Fruit fly (Drosophila melanogaster) whole organism, embryonic: ENCODE measurements around the gene MBD-R2.

Experiments
- Aef1 ChIP-seq: fragments of 200-800 bp; sonication (Bioruptor generic); IDR thresholded peaks from 3 replicates; pipeline ENCODE4 v1.3.6; 2022; ENCODE audit warnings: missing biosample characterization, missing genetic modification characterization
- Atf3 ChIP-seq: fragments of 200-800 bp; sonication (Bioruptor generic); optimal IDR thresholded peaks from 3 replicates; lab custom pipeline; 2016; ENCODE audit warnings: missing biosample characterization, missing genetic modification characterization
- CG10321 ChIP-seq: fragments of 200-800 bp; sonication (Bioruptor generic); IDR thresholded peaks from 2 replicates; pipeline ENCODE4 v1.3.6; 2022; ENCODE audit warnings: missing biosample characterization, missing genetic modification characterization
- CG12744 ChIP-seq: fragments of 200-800 bp; sonication (Bioruptor generic); optimal IDR thresholded peaks from 2 replicates; lab custom pipeline; 2016; ENCODE audit warnings: missing biosample characterization, missing genetic modification characterization
- CG12942 ChIP-seq: fragments of 200-800 bp; sonication (Bioruptor generic); optimal IDR thresholded peaks from 3 replicates; lab custom pipeline; 2016; ENCODE audit warnings: missing biosample characterization, missing genetic modification characterization
- CG13287 ChIP-seq: fragments of 200-800 bp; sonication (Bioruptor generic); IDR thresholded peaks from 2 replicates; pipeline ENCODE4 v1.3.6; 2022; ENCODE audit warnings: missing biosample characterization, missing genetic modification characterization; ENCODE audit not compliant: partially characterized antibody
- CG14965 ChIP-seq: fragments of 200-800 bp; sonication (Bioruptor generic); optimal IDR thresholded peaks from 2 replicates; lab custom pipeline; 2016; ENCODE audit warnings: missing biosample characterization, missing genetic modification characterization, borderline replicate concordance
- CG15479 ChIP-seq: fragments of 200-800 bp; sonication (Bioruptor generic); optimal IDR thresholded peaks from 3 replicates; lab custom pipeline; 2019; ENCODE audit warnings: missing biosample characterization, mild to moderate bottlenecking, missing genetic modification characterization, moderate library complexity
- CG17186 ChIP-seq: fragments of 200-800 bp; sonication (Bioruptor generic); optimal IDR thresholded peaks from 3 replicates; lab custom pipeline; 2017; ENCODE audit warnings: missing biosample characterization, missing genetic modification reagents, missing genetic modification characterization
- CG17612 ChIP-seq: fragments of 200-800 bp; sonication (Bioruptor generic); IDR thresholded peaks from 2 replicates; pipeline ENCODE4 v1.3.6; 2022; ENCODE audit warnings: missing biosample characterization, missing genetic modification characterization
- CG2120 ChIP-seq: fragments of 200-800 bp; sonication (Bioruptor generic); optimal IDR thresholded peaks from 3 replicates; lab custom pipeline; 2016; ENCODE audit warnings: missing biosample characterization, missing genetic modification characterization
- CG2712 ChIP-seq: fragments of 200-800 bp; optimal IDR thresholded peaks from 3 replicates; lab custom pipeline; 2019; ENCODE audit warnings: missing biosample characterization, mild to moderate bottlenecking, missing genetic modification characterization, moderate library complexity
- CG31224 ChIP-seq: fragments of 200-800 bp; sonication (Bioruptor generic); IDR thresholded peaks from 2 replicates; pipeline ENCODE4 v1.3.6; 2022; ENCODE audit warnings: missing biosample characterization, missing genetic modification characterization
- CG31365 ChIP-seq: fragments of 200-800 bp; sonication (Bioruptor generic); optimal IDR thresholded peaks from 2 replicates; lab custom pipeline; 2018; ENCODE audit warnings: missing biosample characterization, mild to moderate bottlenecking, missing genetic modification characterization
- CG32767 ChIP-seq: fragments of 200-800 bp; sonication (Bioruptor generic); IDR thresholded peaks from 2 replicates; pipeline ENCODE4 v1.3.6; 2022; ENCODE audit warnings: missing biosample characterization, missing genetic modification characterization
- CG33213 ChIP-seq: fragments of 200-800 bp; sonication (Bioruptor generic); optimal IDR thresholded peaks from 3 replicates; lab custom pipeline; 2016; ENCODE audit warnings: missing biosample characterization, missing genetic modification characterization
- CG6654 ChIP-seq: fragments of 200-800 bp; sonication (Bioruptor generic); optimal IDR thresholded peaks from 2 replicates; lab custom pipeline; 2017; ENCODE audit warnings: missing biosample characterization, mild to moderate bottlenecking, missing genetic modification characterization
- CG7357 ChIP-seq: fragments of 200-800 bp; sonication (Bioruptor generic); IDR thresholded peaks from 3 replicates; pipeline ENCODE4 v1.3.6; 2022; ENCODE audit warnings: missing biosample characterization, missing genetic modification characterization
- CG7745 ChIP-seq: fragments of 200-800 bp; sonication (Bioruptor generic); optimal IDR thresholded peaks from 2 replicates; lab custom pipeline; 2018; ENCODE audit warnings: missing biosample characterization, mild to moderate bottlenecking, missing genetic modification characterization, moderate library complexity
- CG8478 ChIP-seq: fragments of >200 bp; optimal IDR thresholded peaks from 2 replicates; lab custom pipeline; 2018
- CG9797 ChIP-seq: fragments of 200-800 bp; sonication (Bioruptor generic); optimal IDR thresholded peaks from 3 replicates; lab custom pipeline; 2018; ENCODE audit warnings: missing biosample characterization, mild to moderate bottlenecking, missing genetic modification characterization
- CG9817 ChIP-seq: fragments of 200-800 bp; sonication (Bioruptor generic); optimal IDR thresholded peaks from 2 replicates; lab custom pipeline; 2018; ENCODE audit warnings: missing biosample characterization, mild to moderate bottlenecking, missing genetic modification characterization, moderate library complexity
- D ChIP-seq, 2 experiments: fragments of 200-800 bp in 1 of 2; fragments of >200 bp in 1 of 2; sonication (Bioruptor generic) in 1 of 2; optimal IDR thresholded peaks; 2 replicates in 1 of 2; 3 replicates in 1 of 2; lab custom pipeline; 2017; ENCODE audit warnings: mild to moderate bottlenecking in 1 of 2, missing biosample characterization in 1 of 2, missing genetic modification characterization in 1 of 2, missing genetic modification reagents in 1 of 2
- D19A ChIP-seq: fragments of 200-800 bp; optimal IDR thresholded peaks from 3 replicates; lab custom pipeline; 2019; ENCODE audit warnings: missing biosample characterization, mild to moderate bottlenecking, missing genetic modification characterization, moderate library complexity
- Dek ChIP-seq: fragments of 200-800 bp; sonication (Bioruptor generic); optimal IDR thresholded peaks from 3 replicates; lab custom pipeline; 2019; ENCODE audit warnings: missing biosample characterization, mild to moderate bottlenecking, missing genetic modification characterization, moderate library complexity
- Dip2 ChIP-seq: fragments of 200-800 bp; sonication (Bioruptor generic); IDR thresholded peaks from 2 replicates; pipeline ENCODE4 v1.3.6; 2022; ENCODE audit warnings: missing biosample characterization, missing genetic modification characterization
- Fer2 ChIP-seq: fragments of 200-800 bp; sonication (Bioruptor generic); optimal IDR thresholded peaks from 2 replicates; lab custom pipeline; 2018; ENCODE audit warnings: missing biosample characterization, mild to moderate bottlenecking, missing genetic modification characterization, moderate library complexity
- Lpt ChIP-seq: fragments of >200 bp; optimal IDR thresholded peaks from 2 replicates; lab custom pipeline; 2018; ENCODE audit warnings: missing biosample characterization, missing genetic modification characterization
- Nf-YB ChIP-seq: fragments of 200-800 bp; sonication (Bioruptor generic); optimal IDR thresholded peaks from 3 replicates; lab custom pipeline; 2019; ENCODE audit warnings: missing biosample characterization, mild to moderate bottlenecking, missing genetic modification characterization, moderate library complexity
- Pdp1 ChIP-seq, 2 experiments: fragments of 200-800 bp; sonication (Bioruptor generic); optimal IDR thresholded peaks; 3 replicates each; lab custom pipeline; 2016; ENCODE audit warnings: missing biosample characterization in 2 of 2, missing genetic modification characterization in 2 of 2, mild to moderate bottlenecking in 1 of 2, moderate library complexity in 1 of 2
- Sin3A ChIP-seq: fragments of >200 bp; optimal IDR thresholded peaks from 2 replicates; lab custom pipeline; 2018
- Sox100B ChIP-seq: fragments of 200-800 bp; sonication (Bioruptor generic); optimal IDR thresholded peaks from 3 replicates; lab custom pipeline; 2018; ENCODE audit warnings: missing biosample characterization, mild to moderate bottlenecking, missing genetic modification characterization
- Xrp1 ChIP-seq: fragments of 200-800 bp; sonication (Bioruptor generic); IDR thresholded peaks from 2 replicates; pipeline ENCODE4 v1.3.6; 2022; ENCODE audit warnings: missing biosample characterization, missing genetic modification characterization
- ac ChIP-seq: fragments of 200-800 bp; sonication (Bioruptor generic); optimal IDR thresholded peaks from 3 replicates; lab custom pipeline; 2017; ENCODE audit warnings: missing biosample characterization, mild to moderate bottlenecking, missing genetic modification characterization
- ato ChIP-seq: fragments of 200-800 bp; sonication (Bioruptor generic); IDR thresholded peaks from 2 replicates; pipeline ENCODE4 v1.3.6; 2022; ENCODE audit warnings: missing biosample characterization, missing genetic modification characterization; ENCODE audit not compliant: partially characterized antibody
- az2 ChIP-seq: fragments of 200-800 bp; sonication (Bioruptor generic); optimal IDR thresholded peaks from 3 replicates; lab custom pipeline; 2016; ENCODE audit warnings: missing biosample characterization, missing genetic modification characterization
- bab2 ChIP-seq: fragments of 200-800 bp; sonication (Bioruptor generic); optimal IDR thresholded peaks from 2 replicates; lab custom pipeline; 2016; ENCODE audit warnings: missing biosample characterization, missing genetic modification characterization
- br ChIP-seq: fragments of >200 bp; optimal IDR thresholded peaks from 2 replicates; lab custom pipeline; 2017
- cas ChIP-seq: fragments of 200-800 bp; sonication (Bioruptor generic); IDR thresholded peaks from 2 replicates; pipeline ENCODE4 v1.3.6; 2022; ENCODE audit warnings: missing biosample characterization, missing genetic modification characterization
- chn ChIP-seq: fragments of 200-800 bp; sonication (Bioruptor generic); optimal IDR thresholded peaks from 2 replicates; lab custom pipeline; 2016; ENCODE audit warnings: missing biosample characterization, missing genetic modification characterization
- crp ChIP-seq, 2 experiments: fragments of 200-800 bp; sonication (Bioruptor generic); optimal IDR thresholded peaks; 2 replicates in 1 of 2; 3 replicates in 1 of 2; lab custom pipeline; 2017; ENCODE audit warnings: missing biosample characterization in 2 of 2, missing genetic modification characterization in 2 of 2, mild to moderate bottlenecking in 1 of 2, moderate library complexity in 1 of 2
- dan ChIP-seq: fragments of 200-800 bp; sonication (Bioruptor generic); IDR thresholded peaks from 2 replicates; pipeline ENCODE4 v1.3.6; 2022; ENCODE audit warnings: missing biosample characterization, missing genetic modification characterization
- esg ChIP-seq: fragments of 200-800 bp; sonication (Bioruptor generic); conservative IDR thresholded peaks from 2 replicates; pipeline ENCODE4 v1.3.6; 2022; ENCODE audit warnings: missing biosample characterization, missing genetic modification characterization
- gt ChIP-seq: fragments of 200-800 bp; sonication (Bioruptor generic); IDR thresholded peaks from 2 replicates; pipeline ENCODE4 v1.3.6; 2022; ENCODE audit warnings: missing biosample characterization, missing genetic modification characterization
- lbe ChIP-seq: fragments of 200-800 bp; sonication (Bioruptor generic); optimal IDR thresholded peaks from 2 replicates; lab custom pipeline; 2016; ENCODE audit warnings: missing biosample characterization, mild to moderate bottlenecking, missing genetic modification characterization
- nau ChIP-seq: fragments of 200-800 bp; sonication (Bioruptor generic); optimal IDR thresholded peaks from 3 replicates; lab custom pipeline; 2017; ENCODE audit warnings: missing biosample characterization, mild to moderate bottlenecking, missing genetic modification characterization, missing genetic modification reagents
- pfk ChIP-seq: fragments of 200-800 bp; sonication (Bioruptor generic); optimal IDR thresholded peaks from 2 replicates; lab custom pipeline; 2018; ENCODE audit warnings: missing biosample characterization, mild to moderate bottlenecking, missing genetic modification characterization, moderate library complexity
- sens-2 ChIP-seq: fragments of 200-800 bp; sonication (Bioruptor generic); IDR thresholded peaks from 2 replicates; pipeline ENCODE4 v1.3.6; 2022; ENCODE audit warnings: missing biosample characterization, missing genetic modification characterization
- slbo ChIP-seq: fragments of 200-800 bp; sonication (Bioruptor generic); IDR thresholded peaks from 2 replicates; pipeline ENCODE4 v1.3.6; 2022; ENCODE audit warnings: missing biosample characterization, missing genetic modification characterization
- trem ChIP-seq: fragments of 200-800 bp; optimal IDR thresholded peaks from 3 replicates; lab custom pipeline; 2019; ENCODE audit warnings: missing biosample characterization, mild to moderate bottlenecking, missing genetic modification characterization, moderate library complexity
- tx ChIP-seq: fragments of 200-800 bp; sonication (Bioruptor generic); optimal IDR thresholded peaks from 2 replicates; lab custom pipeline; 2016; ENCODE audit warnings: missing biosample characterization, missing genetic modification characterization
- zen ChIP-seq: fragments of 200-800 bp; sonication (Bioruptor generic); optimal IDR thresholded peaks from 3 replicates; lab custom pipeline; 2018; ENCODE audit warnings: missing biosample characterization, mild to moderate bottlenecking, missing genetic modification characterization, moderate library complexity

The MBD-R2 gene

dm6 chr3R:12350497-12350896 lies 5.6 kb downstream of the MBD-R2 start, which contains the start of gene CG10038 (continued):
- TF ChIP-seq CG31224 (GFP tag; lab: Robert Waterston, UW) (no peak), Xrp1 (peak; percentile 28; the same call in 1 of the 2 replicates), Dip2 (GFP tag; lab: Robert Waterston, UW) (no peak), br (lab: Kevin White, UChicago) (no peak), lbe (GFP tag; lab: Kevin White, UChicago) (peak; percentile 37), gt (no peak), az2 (GFP tag; lab: Kevin White, UChicago) (peak; percentile 41), tx (GFP tag; lab: Kevin White, UChicago) (no peak), Nf-YB (peak; percentile 2), CG15479 (no peak), Fer2 (tag; lab: Kevin White, UChicago) (no peak), CG33213 (GFP tag; lab: Kevin White, UChicago) (peak; percentile 67), CG9817 (peak; percentile 30), zen (no peak), CG17186 (GFP tag; lab: Kevin White, UChicago) (peak; percentile 35), dan (GFP tag; lab: Robert Waterston, UW) (no peak), slbo (GFP tag; lab: Robert Waterston, UW) (peak; percentile 67; the same call in 1 of the 2 replicates), ato (GFP tag; lab: Robert Waterston, UW) (peak; percentile 87), Aef1 (GFP tag; lab: Robert Waterston, UW) (peak; percentile 31; the same call in 1 of the 3 replicates), sens-2 (GFP tag; lab: Robert Waterston, UW) (no peak), bab2 (GFP tag; lab: Kevin White, UChicago) (no peak), CG13287 (GFP tag; lab: Robert Waterston, UW) (peak; percentile 97), CG17612 (no peak), ac (no peak), CG7745 (tag; lab: Kevin White, UChicago) (no peak), CG31365 (tag; lab: Kevin White, UChicago) (no peak), CG14965 (no peak), CG2120 (peak; percentile 57), Pdp1 (GFP tag; optimal IDR thresholded peaks at IDR 0.05; lab: Kevin White, UChicago) (peak in 1 of 2 experiments; percentile 15), CG10321 (GFP tag; lab: Robert Waterston, UW) (no peak), esg (GFP tag; lab: Robert Waterston, UW) (no peak), CG7357 (peak; percentile 81), Sox100B (no peak), CG12942 (GFP tag; lab: Kevin White, UChicago) (peak; percentile 21), CG12744 (GFP tag; lab: Kevin White, UChicago) (no peak), crp (GFP tag; optimal IDR thresholded peaks at IDR 0.05; lab: Kevin White, UChicago) (peak in 1 of 2 experiments; percentile 23), CG8478 (lab: Kevin White, UChicago) (no peak), Atf3 (no peak), pfk (no peak), Dek (tag; lab: Kevin White, UChicago) (peak; percentile 60), trem (tag; lab: Kevin White, UChicago) (peak; percentile 55), CG2712 (peak; percentile 61), D (optimal IDR thresholded peaks at IDR 0.05; lab: Kevin White, UChicago) (no peak), D (GFP tag; optimal IDR thresholded peaks at IDR 0.05; lab: Kevin White, UChicago) (no peak), CG6654 (no peak), CG32767 (GFP tag; lab: Robert Waterston, UW) (no peak), Lpt (GFP tag; lab: Kevin White, UChicago) (no peak), chn (GFP tag; lab: Kevin White, UChicago) (peak; percentile 36), nau (no peak), Sin3A (lab: Kevin White, UChicago) (peak; percentile 30), CG9797 (GFP tag; lab: Kevin White, UChicago) (peak; percentile 55), D19A (tag; lab: Kevin White, UChicago) (peak; percentile 45), cas (GFP tag; lab: Robert Waterston, UW) (no peak)
